Fruit fly (Drosophila melanogaster): ENCODE results near the gene CG34376.

CG34376 gene

DNA sequence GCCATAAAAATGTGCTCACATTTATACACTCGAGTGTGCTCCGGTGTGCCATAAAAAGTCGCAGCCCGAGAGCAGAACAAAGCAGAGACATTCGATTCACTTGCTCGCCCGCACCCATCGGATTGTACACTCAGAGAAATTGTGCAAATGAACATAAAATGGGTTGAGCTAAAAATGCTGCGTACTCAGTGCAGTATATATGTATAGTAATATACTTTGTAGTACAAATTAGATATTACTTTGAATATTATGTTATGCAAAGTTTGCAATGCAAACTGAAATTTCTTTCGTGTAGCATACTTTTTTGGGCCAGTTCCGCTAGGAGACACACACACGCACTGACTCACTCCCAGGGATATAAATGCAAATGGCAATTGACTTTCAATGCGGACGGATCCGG is 55.7 kb downstream of the CG34376 start (continued):
- TF ChIP-seq CG18011 (GFP tag; optimal IDR thresholded peaks at IDR 0.05) (no peak), Xbp1 (GFP tag; optimal IDR thresholded peaks at IDR 0.05) (no peak), gro (GFP tag; optimal IDR thresholded peaks at IDR 0.05) (no peak), tup (GFP tag; optimal IDR thresholded peaks at IDR 0.05) (no peak), CG2199 (GFP tag; IDR thresholded peaks at IDR 0.05) (no peak), mirr (GFP tag; optimal IDR thresholded peaks at IDR 0.05) (no peak), seq (GFP tag; IDR thresholded peaks at IDR 0.05) (no peak), CG12942 (GFP tag; optimal IDR thresholded peaks at IDR 0.05) (no peak), Ptx1 (GFP tag; IDR thresholded peaks at IDR 0.05) (no peak), psq (GFP tag; optimal IDR thresholded peaks at IDR 0.05) (no peak), ewg (GFP tag; optimal IDR thresholded peaks at IDR 0.05) (no peak), ind (GFP tag; optimal IDR thresholded peaks at IDR 0.05) (peak; percentile 15), Stat92E (GFP tag; optimal IDR thresholded peaks at IDR 0.05) (no peak), Dek (tag; optimal IDR thresholded peaks at IDR 0.05) (no peak), CG4404 (GFP tag; IDR thresholded peaks at IDR 0.05) (no peak), CG15696 (tag; optimal IDR thresholded peaks at IDR 0.05) (no peak), CG8388 (GFP tag; optimal IDR thresholded peaks at IDR 0.05) (no peak), CG4707 (GFP tag; optimal IDR thresholded peaks at IDR 0.05) (no peak), odd (GFP tag; optimal IDR thresholded peaks at IDR 0.05) (no peak), Gsc (GFP tag; IDR thresholded peaks at IDR 0.05) (no peak), sc (optimal IDR thresholded peaks at IDR 0.05) (no peak), sc (GFP tag; optimal IDR thresholded peaks at IDR 0.05) (no peak), vnd (GFP tag; IDR thresholded peaks at IDR 0.05; ENCODE audit: partially characterized antibody) (no peak), CG1647 (GFP tag; optimal IDR thresholded peaks at IDR 0.05) (no peak), CG1792 (GFP tag; optimal IDR thresholded peaks at IDR 0.05) (no peak), yki (optimal IDR thresholded peaks at IDR 0.05) (no peak), ro (GFP tag; IDR thresholded peaks at IDR 0.05) (no peak), Camta (GFP tag; optimal IDR thresholded peaks at IDR 0.05) (no peak), D19B (GFP tag; optimal IDR thresholded peaks at IDR 0.05) (no peak), wor (GFP tag; IDR thresholded peaks at IDR 0.05) (no peak), CG10979 (tag; optimal IDR thresholded peaks at IDR 0.05) (no peak), MESR4 (GFP tag; optimal IDR thresholded peaks at IDR 0.05) (no peak), CG10431 (GFP tag; optimal IDR thresholded peaks at IDR 0.05) (no peak), Sox102F (GFP tag; optimal IDR thresholded peaks at IDR 0.05) (no peak), CG15514 (GFP tag; optimal IDR thresholded peaks at IDR 0.05) (peak; percentile 17), CG13775 (GFP tag; optimal IDR thresholded peaks at IDR 0.05) (no peak), chm (GFP tag; IDR thresholded peaks at IDR 0.05) (no peak), dpn (GFP tag; optimal IDR thresholded peaks at IDR 0.05) (no peak), Hr51 (GFP tag; optimal IDR thresholded peaks at IDR 0.05) (peak in 1 of 2 experiments; percentile 37), CG1832 (GFP tag; optimal IDR thresholded peaks at IDR 0.05) (no peak), pho (GFP tag; optimal IDR thresholded peaks at IDR 0.05) (peak; percentile 14), HLH54F (GFP tag; optimal IDR thresholded peaks at IDR 0.05) (no peak), bsh (GFP tag; optimal IDR thresholded peaks at IDR 0.05) (no peak), chif (GFP tag; optimal IDR thresholded peaks at IDR 0.05) (no peak), sens (GFP tag) (no peak), CG10565 (GFP tag; optimal IDR thresholded peaks at IDR 0.05) (no peak), Doc2 (GFP tag; IDR thresholded peaks at IDR 0.05) (no peak), wek (GFP tag; optimal IDR thresholded peaks at IDR 0.05) (no peak), CG7745 (tag; optimal IDR thresholded peaks at IDR 0.05) (no peak), pzg (GFP tag; optimal IDR thresholded peaks at IDR 0.05) (no peak), CG6254 (GFP tag; optimal IDR thresholded peaks at IDR 0.05) (no peak), CG6654 (GFP tag; optimal IDR thresholded peaks at IDR 0.05) (no peak)
